Fruit fly (Drosophila melanogaster) whole organism: ENCODE data around the gene MED20.

Experiments used
- Dll ChIP-seq: fragments of >200 bp; optimal IDR thresholded peaks from 2 replicates; lab custom pipeline; 2017
- pan ChIP-seq: fragments of >200 bp; optimal IDR thresholded peaks from 2 replicates; lab custom pipeline; 2017
- psq ChIP-seq: fragments of >200 bp; optimal IDR thresholded peaks from 2 replicates; lab custom pipeline; 2017
- usp ChIP-seq: fragments of >200 bp; optimal IDR thresholded peaks from 2 replicates; lab custom pipeline; 2017; ENCODE audit warnings: missing biosample characterization, missing genetic modification characterization, mixed read lengths

DNA sequence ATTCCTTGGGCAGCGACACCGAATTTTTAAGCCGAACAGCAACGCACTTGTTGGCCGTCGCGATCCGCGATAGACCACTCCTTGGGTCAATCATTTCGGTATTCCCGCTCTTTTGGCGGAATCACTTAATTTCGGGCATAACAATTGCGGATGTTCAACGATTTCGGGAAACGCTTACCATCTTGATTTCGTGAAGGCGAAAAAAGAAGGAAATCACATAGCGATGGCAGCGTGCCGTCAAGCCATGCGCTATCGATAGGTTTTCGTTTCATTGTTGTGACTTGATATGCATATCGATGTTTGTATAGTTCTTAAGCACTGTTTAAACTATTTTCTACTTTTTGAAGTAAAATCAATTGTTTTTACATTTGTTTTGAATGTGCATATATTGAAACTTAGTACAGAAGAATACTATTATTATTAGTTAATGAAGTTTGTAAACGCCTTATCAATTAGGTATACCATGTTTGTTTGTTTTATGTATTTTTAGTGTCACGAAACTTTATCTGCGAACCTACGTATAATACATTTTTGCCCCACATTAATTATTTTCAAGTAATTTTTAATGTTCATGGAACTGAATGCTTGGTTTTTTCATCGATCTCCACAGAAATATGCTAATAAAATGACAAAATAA lies 29.9 kb downstream of the MED20 start, which contains the start of gene RpL36A:
- TF ChIP-seq Dll (lab: Kevin White, UChicago) (no peak), psq (lab: Kevin White, UChicago) (no peak), pan (lab: Kevin White, UChicago) (no peak), usp (GFP tag; lab: Kevin White, UChicago) (no peak)
